Worm (Caenorhabditis elegans) whole organism, mixed stage, embryonic: Measurements from ENCODE around the gene efhc-1.

Experiments used
- M03D4.4 ChIP-seq: sonication (generic microtip); optimal IDR thresholded peaks from 2 replicates; lab custom pipeline; 2017; ENCODE audit warnings: mild to moderate bottlenecking, missing genetic modification characterization, missing compliant biosample characterization
- bed-3 ChIP-seq: fragments of 200-800 bp; sonication (Bioruptor generic); optimal IDR thresholded peaks from 3 replicates; lab custom pipeline; 2018; ENCODE audit warnings: mild to moderate bottlenecking, missing genetic modification characterization, moderate library complexity, missing compliant biosample characterization
- blmp-1 ChIP-seq: fragments of 150-350 bp; optimal IDR thresholded peaks from 2 replicates; lab custom pipeline; 2014; ENCODE audit warnings: missing biosample characterization, missing genetic modification characterization
- ceh-39 ChIP-seq: fragments of 150-350 bp; optimal IDR thresholded peaks from 2 replicates; lab custom pipeline; 2014; ENCODE audit warnings: missing biosample characterization, missing genetic modification characterization
- ceh-43 ChIP-seq: fragments of 200-800 bp; sonication (Bioruptor generic); optimal IDR thresholded peaks from 2 replicates; lab custom pipeline; 2018; ENCODE audit warnings: mild to moderate bottlenecking, missing genetic modification characterization, moderate library complexity, missing compliant biosample characterization
- ceh-83 ChIP-seq: fragments of 200-800 bp; sonication (Bioruptor generic); optimal IDR thresholded peaks from 2 replicates; lab custom pipeline; 2018; ENCODE audit warnings: mild to moderate bottlenecking, missing genetic modification characterization, missing compliant biosample characterization
- ces-1 ChIP-seq: fragments of 150-350 bp; optimal IDR thresholded peaks from 2 replicates; lab custom pipeline; 2014; ENCODE audit warnings: missing biosample characterization, missing genetic modification reagents, missing genetic modification characterization
- cnd-1 ChIP-seq: fragments of 200-800 bp; sonication (Bioruptor generic); optimal IDR thresholded peaks from 2 replicates; lab custom pipeline; 2018; ENCODE audit warnings: mild to moderate bottlenecking, missing genetic modification characterization, missing compliant biosample characterization
- drap-1 ChIP-seq: fragments of 200-800 bp; sonication (Bioruptor generic); optimal IDR thresholded peaks from 3 replicates; lab custom pipeline; 2018; ENCODE audit warnings: mild to moderate bottlenecking, missing genetic modification characterization, missing compliant biosample characterization
- elt-1 ChIP-seq: sonication (generic microtip); optimal IDR thresholded peaks from 2 replicates; lab custom pipeline; 2017; ENCODE audit warnings: missing genetic modification characterization, mild to moderate bottlenecking, missing compliant biosample characterization, antibody characterized with exemption, moderate library complexity, borderline replicate concordance; ENCODE audit not compliant: insufficient read depth
- elt-3 ChIP-seq: fragments of 150-350 bp; optimal IDR thresholded peaks from 2 replicates; lab custom pipeline; 2014; ENCODE audit warnings: missing biosample characterization, missing genetic modification characterization
- flh-1 ChIP-seq: fragments of 200-800 bp; sonication (Bioruptor generic); optimal IDR thresholded peaks from 2 replicates; lab custom pipeline; 2018; ENCODE audit warnings: mild to moderate bottlenecking, missing genetic modification characterization, moderate library complexity, missing compliant biosample characterization
- ham-2 ChIP-seq: fragments of 200-800 bp; sonication (Bioruptor generic); optimal IDR thresholded peaks from 2 replicates; lab custom pipeline; 2018; ENCODE audit warnings: mild to moderate bottlenecking, missing genetic modification characterization, missing compliant biosample characterization
- hlh-1 ChIP-seq: fragments of 150-350 bp; optimal IDR thresholded peaks from 2 replicates; lab custom pipeline; 2014; ENCODE audit warnings: missing biosample characterization, missing genetic modification reagents, missing genetic modification characterization
- lin-13 ChIP-seq: fragments of 150-350 bp; optimal IDR thresholded peaks from 2 replicates; lab custom pipeline; 2014; ENCODE audit warnings: missing biosample characterization, missing genetic modification characterization
- lin-32 ChIP-seq: fragments of 200-800 bp; sonication (Bioruptor generic); optimal IDR thresholded peaks from 2 replicates; lab custom pipeline; 2018; ENCODE audit warnings: mild to moderate bottlenecking, missing genetic modification characterization, missing compliant biosample characterization
- lsy-2 ChIP-seq: fragments of 150-350 bp; optimal IDR thresholded peaks from 2 replicates; lab custom pipeline; 2014; ENCODE audit warnings: missing biosample characterization, missing genetic modification characterization
- mab-5 ChIP-seq: fragments of 150-350 bp; optimal IDR thresholded peaks from 2 replicates; lab custom pipeline; 2014; ENCODE audit warnings: missing biosample characterization, missing genetic modification characterization
- mep-1 ChIP-seq: fragments of 150-350 bp; optimal IDR thresholded peaks from 2 replicates; lab custom pipeline; 2017; ENCODE audit warnings: missing biosample characterization, missing genetic modification reagents, missing genetic modification characterization, inconsistent platforms
- mls-2 ChIP-seq: sonication (generic microtip); optimal IDR thresholded peaks from 2 replicates; lab custom pipeline; 2016; ENCODE audit warnings: mild to moderate bottlenecking, missing genetic modification characterization, moderate library complexity, missing compliant biosample characterization
- nhr-12 ChIP-seq: fragments of 150-350 bp; optimal IDR thresholded peaks from 2 replicates; lab custom pipeline; 2014; ENCODE audit warnings: missing biosample characterization, missing genetic modification characterization
- nhr-2 ChIP-seq: fragments of 150-350 bp; optimal IDR thresholded peaks from 2 replicates; lab custom pipeline; 2014; ENCODE audit warnings: missing biosample characterization, missing genetic modification characterization
- nhr-237 ChIP-seq: fragments of 150-350 bp; optimal IDR thresholded peaks from 2 replicates; lab custom pipeline; 2014; ENCODE audit warnings: missing biosample characterization, missing genetic modification characterization
- nhr-28 ChIP-seq: fragments of 150-350 bp; optimal IDR thresholded peaks from 2 replicates; lab custom pipeline; 2014; ENCODE audit warnings: missing biosample characterization, missing genetic modification characterization
- nhr-76 ChIP-seq: sonication (generic microtip); optimal IDR thresholded peaks from 2 replicates; lab custom pipeline; 2017; ENCODE audit warnings: missing biosample characterization, missing genetic modification characterization
- pha-4 ChIP-seq: fragments of 150-350 bp; optimal IDR thresholded peaks from 2 replicates; lab custom pipeline; 2018; ENCODE audit warnings: missing biosample characterization, missing genetic modification reagents, missing genetic modification characterization
- sem-2 ChIP-seq: fragments of 200-800 bp; sonication (Bioruptor generic); optimal IDR thresholded peaks from 2 replicates; lab custom pipeline; 2018; ENCODE audit warnings: mild to moderate bottlenecking, missing genetic modification characterization, missing compliant biosample characterization
- snpc-4 ChIP-seq: fragments of 150-350 bp; optimal IDR thresholded peaks from 2 replicates; lab custom pipeline; 2014; ENCODE audit warnings: missing biosample characterization, missing genetic modification characterization
- tbx-8 ChIP-seq: fragments of 200-800 bp; sonication (Bioruptor generic); optimal IDR thresholded peaks from 2 replicates; lab custom pipeline; 2018; ENCODE audit warnings: mild to moderate bottlenecking, missing genetic modification characterization, moderate library complexity, missing compliant biosample characterization
- unc-120 ChIP-seq: sonication (generic microtip); optimal IDR thresholded peaks from 2 replicates; lab custom pipeline; 2017; ENCODE audit warnings: missing genetic modification characterization, missing compliant biosample characterization; ENCODE audit not compliant: poor library complexity, severe bottlenecking
- unc-39 ChIP-seq: fragments of 150-350 bp; optimal IDR thresholded peaks from 2 replicates; lab custom pipeline; 2014; ENCODE audit warnings: missing biosample characterization, missing genetic modification characterization
- unc-62 ChIP-seq: fragments of 150-350 bp; optimal IDR thresholded peaks from 2 replicates; lab custom pipeline; 2014; ENCODE audit warnings: missing biosample characterization, missing genetic modification reagents, missing genetic modification characterization
- zip-8 ChIP-seq: fragments of 150-350 bp; optimal IDR thresholded peaks from 2 replicates; lab custom pipeline; 2014; ENCODE audit warnings: missing biosample characterization, missing genetic modification characterization
- ztf-11 ChIP-seq: fragments of 150-350 bp; optimal IDR thresholded peaks from 2 replicates; lab custom pipeline; 2014; ENCODE audit warnings: missing biosample characterization, missing genetic modification characterization

efhc-1 gene

DNA sequence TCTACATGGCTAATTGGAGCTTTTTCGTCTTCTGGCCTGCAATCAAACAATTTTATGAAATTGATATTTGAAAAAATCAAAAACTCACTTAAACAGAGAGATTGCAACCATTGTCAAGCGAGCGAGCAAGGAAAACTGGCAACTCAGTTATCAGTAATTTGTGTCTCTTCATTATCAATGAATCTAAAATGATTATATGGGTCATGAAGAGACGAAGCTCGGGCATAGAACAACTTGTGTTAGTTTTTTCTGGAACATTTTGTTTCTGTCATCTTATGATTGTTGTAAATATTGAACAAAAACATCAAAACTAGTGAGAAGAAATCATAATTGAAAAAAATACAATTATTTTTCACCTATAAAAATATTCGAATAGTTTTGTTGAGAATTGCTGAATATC is 17.2 kb upstream of the efhc-1 start, which contains the start of gene R07E3.1:
Gene R07E3.1 (minus strand): TSS at position 176 of the 400 bp plus-strand sequence.
- TF ChIP-seq ceh-43 (GFP tag; lab: Kevin White, UChicago) (no peak), M03D4.4 (no peak), pha-4 (no peak), ceh-83 (no peak), elt-1 (no peak), ztf-11 (tag; lab: Kevin White, UChicago) (no peak), unc-62 (no peak), mab-5 (tag; lab: Kevin White, UChicago) (no peak), blmp-1 (tag; lab: Kevin White, UChicago) (no peak), mls-2 (tag; lab: Kevin White, UChicago) (no peak), tbx-8 (GFP tag; lab: Kevin White, UChicago) (no peak), nhr-76 (tag; lab: Kevin White, UChicago) (no peak), cnd-1 (tag; lab: Kevin White, UChicago) (no peak), unc-39 (no peak), lin-13 (tag; lab: Kevin White, UChicago) (no peak), unc-120 (tag; lab: Kevin White, UChicago) (no peak), nhr-237 (tag; lab: Kevin White, UChicago) (no peak), drap-1 (no peak)

ce11 chrX:10350151-10350550 is 8.0 kb upstream of the efhc-1 start:
- TF ChIP-seq ces-1 (GFP tag; lab: Kevin White, UChicago) (no peak), drap-1 (no peak), sem-2 (no peak), nhr-12 (tag; lab: Kevin White, UChicago) (no peak), snpc-4 (tag; lab: Kevin White, UChicago) (no peak)

ce11 chrX:10353857-10354256 is 4.3 kb upstream of the efhc-1 start:
- TF ChIP-seq mls-2 (tag; lab: Kevin White, UChicago) (no peak), nhr-237 (tag; lab: Kevin White, UChicago) (no peak), elt-1 (no peak), unc-120 (tag; lab: Kevin White, UChicago) (no peak), flh-1 (no peak), zip-8 (tag; lab: Kevin White, UChicago) (no peak), M03D4.4 (no peak), mep-1 (tag; lab: Kevin White, UChicago) (no peak), bed-3 (GFP tag; lab: Kevin White, UChicago) (no peak), drap-1 (no peak), nhr-12 (tag; lab: Kevin White, UChicago) (no peak), nhr-76 (tag; lab: Kevin White, UChicago) (no peak), nhr-2 (tag; lab: Kevin White, UChicago) (no peak), unc-39 (no peak), lsy-2 (no peak), lin-32 (GFP tag; lab: Kevin White, UChicago) (no peak), pha-4 (no peak), nhr-28 (tag; lab: Kevin White, UChicago) (no peak), ceh-39 (no peak), ces-1 (GFP tag; lab: Kevin White, UChicago) (no peak)

ce11 chrX:10355650-10356049 is 2.5 kb upstream of the efhc-1 start, which contains the start of gene R07E3.7:
Gene R07E3.7, minus strand, starts transcription at chrX:10355750.
- TF ChIP-seq drap-1: no peak
- no peak for TF ChIP-seq ces-1 (GFP tag; lab: Kevin White, UChicago)
- TF ChIP-seq blmp-1 (tag; lab: Kevin White, UChicago): no peak
- no peak for TF ChIP-seq lsy-2
- no peak for TF ChIP-seq mls-2 (tag; lab: Kevin White, UChicago)
- TF ChIP-seq elt-3 (tag; lab: Kevin White, UChicago): no peak
- no peak for TF ChIP-seq pha-4
- TF ChIP-seq M03D4.4: no peak
- TF ChIP-seq lin-32 (GFP tag; lab: Kevin White, UChicago): no peak
- no peak for TF ChIP-seq nhr-12 (tag; lab: Kevin White, UChicago)

DNA sequence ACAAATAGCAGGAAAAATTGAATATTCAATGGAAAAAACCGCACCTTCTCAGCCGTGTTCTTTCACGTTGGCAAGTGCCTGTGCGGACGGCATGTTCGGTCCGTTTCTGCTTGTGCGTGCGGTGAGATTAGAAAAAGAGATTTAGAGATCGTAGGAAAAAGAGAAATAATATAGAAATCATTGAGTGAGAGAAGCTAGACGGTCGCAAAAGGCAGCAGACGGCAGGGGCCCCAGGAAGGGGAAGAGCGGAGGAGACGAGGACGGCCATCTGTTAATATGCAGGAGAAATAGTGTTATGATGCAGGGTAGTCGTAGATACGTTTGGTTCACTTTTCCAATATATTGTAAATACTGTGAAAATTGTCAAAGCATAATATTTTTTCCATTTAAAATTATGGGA is 14.4 kb downstream of the efhc-1 start, which contains the start of gene Y49A10A.2:
Gene Y49A10A.2 (minus strand): TSS at position 109 of the 400 bp plus-strand sequence.
- TF ChIP-seq cnd-1 (tag; lab: Kevin White, UChicago): peak; percentile 88
- TF ChIP-seq M03D4.4: peak; percentile 36
- peak; percentile 39 for TF ChIP-seq pha-4
- TF ChIP-seq nhr-12 (tag; lab: Kevin White, UChicago): no peak
- no peak for TF ChIP-seq elt-1
- peak; percentile 50 for TF ChIP-seq hlh-1 (tag; lab: Kevin White, UChicago)
- no peak for TF ChIP-seq nhr-2 (tag; lab: Kevin White, UChicago)
- peak; percentile 82 for TF ChIP-seq lin-32 (GFP tag; lab: Kevin White, UChicago)
- TF ChIP-seq ces-1 (GFP tag; lab: Kevin White, UChicago): peak; percentile 50
- TF ChIP-seq unc-120 (tag; lab: Kevin White, UChicago): peak; percentile 81
- TF ChIP-seq unc-62: no peak
- peak; percentile 51 for TF ChIP-seq mep-1 (tag; lab: Kevin White, UChicago)
- TF ChIP-seq ham-2 (GFP tag; lab: Kevin White, UChicago): peak; percentile 27
